Fruit fly (Drosophila melanogaster) Kc167 (cell line): Measurements from ENCODE around the gene CG46307.

ENCODE experiments used
- Myc ChIP-seq: fragments of >200 bp; optimal IDR thresholded peaks from 2 replicates; lab custom pipeline; 2017; ENCODE audit warnings: missing external identifiers
- Sin3A ChIP-seq: fragments of >200 bp; optimal IDR thresholded peaks from 2 replicates; lab custom pipeline; 2018; ENCODE audit warnings: missing external identifiers
- h ChIP-seq: fragments of >200 bp; optimal IDR thresholded peaks from 3 replicates; lab custom pipeline; 2018; ENCODE audit warnings: missing external identifiers
- insv ChIP-seq: fragments of >200 bp; optimal IDR thresholded peaks from 3 replicates; lab custom pipeline; 2018; ENCODE audit warnings: missing external identifiers
- psq ChIP-seq: fragments of >200 bp; optimal IDR thresholded peaks from 2 replicates; lab custom pipeline; 2017; ENCODE audit warnings: missing external identifiers
- ttk ChIP-seq: sonication (Bioruptor generic); optimal IDR thresholded peaks from 2 replicates; lab custom pipeline; 2017; ENCODE audit warnings: missing external identifiers

DNA sequence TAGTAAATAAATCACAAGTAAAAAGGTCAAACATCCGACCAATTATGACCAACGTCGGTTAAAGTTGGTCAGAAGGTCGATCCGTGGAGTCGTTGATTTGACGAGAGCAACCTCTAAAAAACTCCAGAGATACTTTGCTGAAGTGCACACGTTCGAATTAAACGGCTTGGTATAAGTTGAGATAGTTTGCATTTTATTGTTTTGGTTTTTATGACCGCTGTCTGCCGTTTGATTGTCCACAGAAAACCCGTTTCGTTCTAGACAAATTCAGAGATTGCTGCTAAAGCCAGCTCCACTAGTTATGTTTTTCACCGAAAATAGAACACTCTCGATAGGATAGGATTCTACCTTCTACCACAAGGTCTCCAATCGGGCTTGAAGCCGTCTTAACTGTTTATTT lies 30.6 kb upstream of the CG46307 start:
- TF ChIP-seq psq (no peak), h (lab: Kevin White, UChicago) (no peak), Myc (lab: Kevin White, UChicago) (no peak), insv (lab: Kevin White, UChicago) (no peak), Sin3A (lab: Kevin White, UChicago) (no peak), ttk (no peak)
